Fruit fly (Drosophila melanogaster) whole organism, embryonic: ENCODE data around the gene Dis3.

Experiments
- Aef1 ChIP-seq: fragments of 200-800 bp; sonication (Bioruptor generic); IDR thresholded peaks from 3 replicates; pipeline ENCODE4 v1.3.6; 2022; ENCODE audit warnings: missing biosample characterization, missing genetic modification characterization
- Antp ChIP-seq: fragments of 200-800 bp; sonication (Bioruptor generic); optimal IDR thresholded peaks from 3 replicates; lab custom pipeline; 2016; ENCODE audit warnings: missing biosample characterization, missing genetic modification characterization
- Atf3 ChIP-seq: fragments of 200-800 bp; sonication (Bioruptor generic); optimal IDR thresholded peaks from 3 replicates; lab custom pipeline; 2016; ENCODE audit warnings: missing biosample characterization, missing genetic modification characterization
- B-H1 ChIP-seq: fragments of 200-800 bp; sonication (Bioruptor generic); IDR thresholded peaks from 3 replicates; pipeline ENCODE4 v1.3.6; 2022; ENCODE audit warnings: missing biosample characterization, missing genetic modification characterization
- Blimp-1 ChIP-seq: fragments of 200-800 bp; sonication (Bioruptor generic); optimal IDR thresholded peaks from 3 replicates; lab custom pipeline; 2018; ENCODE audit warnings: missing biosample characterization, missing genetic modification characterization, mild to moderate bottlenecking, moderate library complexity, missing genetic modification reagents
- CG10147 ChIP-seq: fragments of 200-800 bp; sonication (Bioruptor generic); optimal IDR thresholded peaks from 2 replicates; lab custom pipeline; 2019; ENCODE audit warnings: missing biosample characterization, mild to moderate bottlenecking, missing genetic modification characterization, moderate library complexity
- CG10565 ChIP-seq: fragments of 200-800 bp; sonication (Bioruptor generic); optimal IDR thresholded peaks from 3 replicates; lab custom pipeline; 2016; ENCODE audit warnings: missing biosample characterization, mild to moderate bottlenecking, missing genetic modification characterization
- CG11247 ChIP-seq: fragments of 200-800 bp; sonication (Bioruptor generic); IDR thresholded peaks from 2 replicates; pipeline ENCODE4 v1.3.6; 2022; ENCODE audit warnings: missing biosample characterization, missing genetic modification characterization
- CG11456 ChIP-seq: fragments of 200-800 bp; sonication (Bioruptor generic); IDR thresholded peaks from 3 replicates; pipeline ENCODE4 v1.3.6; 2022; ENCODE audit warnings: missing biosample characterization, missing genetic modification characterization
- CG12219 ChIP-seq: fragments of 200-800 bp; sonication (Bioruptor generic); optimal IDR thresholded peaks from 3 replicates; lab custom pipeline; 2018; ENCODE audit warnings: missing biosample characterization, mild to moderate bottlenecking, missing genetic modification characterization
- CG12659 ChIP-seq: fragments of 200-800 bp; sonication (Bioruptor generic); optimal IDR thresholded peaks from 3 replicates; lab custom pipeline; 2017; ENCODE audit warnings: mild to moderate bottlenecking, missing biosample characterization, missing genetic modification reagents, missing genetic modification characterization
- CG15601 ChIP-seq: fragments of 200-800 bp; sonication (Bioruptor generic); optimal IDR thresholded peaks from 3 replicates; lab custom pipeline; 2019; ENCODE audit warnings: missing biosample characterization, mild to moderate bottlenecking, missing genetic modification characterization, moderate library complexity
- CG16815 ChIP-seq: fragments of 200-800 bp; sonication (Bioruptor generic); optimal IDR thresholded peaks from 3 replicates; lab custom pipeline; 2017; ENCODE audit warnings: missing biosample characterization, mild to moderate bottlenecking, missing genetic modification characterization
- CG18599 ChIP-seq: fragments of 200-800 bp; sonication (Bioruptor generic); optimal IDR thresholded peaks from 3 replicates; lab custom pipeline; 2017; ENCODE audit warnings: missing biosample characterization, missing genetic modification characterization, mild to moderate bottlenecking, moderate library complexity, missing genetic modification reagents
- CG2678 ChIP-seq: fragments of 200-800 bp; sonication (Bioruptor generic); optimal IDR thresholded peaks from 3 replicates; lab custom pipeline; 2019; ENCODE audit warnings: missing biosample characterization, mild to moderate bottlenecking, missing genetic modification characterization, moderate library complexity
- CG30431 ChIP-seq: fragments of 200-800 bp; sonication (Bioruptor generic); optimal IDR thresholded peaks from 2 replicates; lab custom pipeline; 2017; ENCODE audit warnings: missing biosample characterization, missing genetic modification characterization
- CG31224 ChIP-seq: fragments of 200-800 bp; sonication (Bioruptor generic); IDR thresholded peaks from 2 replicates; pipeline ENCODE4 v1.3.6; 2022; ENCODE audit warnings: missing biosample characterization, missing genetic modification characterization
- CG31388 ChIP-seq: fragments of 200-800 bp; sonication (Bioruptor generic); optimal IDR thresholded peaks from 2 replicates; lab custom pipeline; 2016; ENCODE audit warnings: missing biosample characterization, missing genetic modification characterization
- CG32772 ChIP-seq: fragments of 200-800 bp; sonication (Bioruptor generic); IDR thresholded peaks from 2 replicates; pipeline ENCODE4 v1.3.6; 2022; ENCODE audit warnings: missing biosample characterization, missing genetic modification characterization
- CG33557 ChIP-seq: fragments of 200-800 bp; sonication (Bioruptor generic); optimal IDR thresholded peaks from 2 replicates; lab custom pipeline; 2019; ENCODE audit warnings: missing biosample characterization, mild to moderate bottlenecking, missing genetic modification characterization, moderate library complexity
- CG5180 ChIP-seq: fragments of 200-800 bp; sonication (Bioruptor generic); optimal IDR thresholded peaks from 3 replicates; lab custom pipeline; 2017; ENCODE audit warnings: missing biosample characterization, missing genetic modification characterization, mild to moderate bottlenecking, moderate library complexity, missing genetic modification reagents
- CG5245 ChIP-seq: fragments of 200-800 bp; sonication (Bioruptor generic); optimal IDR thresholded peaks from 3 replicates; lab custom pipeline; 2016; ENCODE audit warnings: missing biosample characterization, missing genetic modification characterization
- CG5953 ChIP-seq: fragments of 200-800 bp; sonication (Bioruptor generic); IDR thresholded peaks from 2 replicates; pipeline ENCODE4 v1.3.6; 2022; ENCODE audit warnings: missing biosample characterization, missing genetic modification characterization
- CG6854 ChIP-seq: fragments of 200-800 bp; sonication (Bioruptor generic); optimal IDR thresholded peaks from 3 replicates; lab custom pipeline; 2017; ENCODE audit warnings: missing biosample characterization, mild to moderate bottlenecking, missing genetic modification characterization
- CG9609 ChIP-seq: fragments of 200-800 bp; sonication (Bioruptor generic); optimal IDR thresholded peaks from 3 replicates; lab custom pipeline; 2016; ENCODE audit warnings: missing biosample characterization, missing genetic modification characterization
- CTCF ChIP-seq: fragments of 200-800 bp; sonication (Bioruptor generic); optimal IDR thresholded peaks from 2 replicates; lab custom pipeline; 2017; ENCODE audit warnings: missing biosample characterization, mild to moderate bottlenecking, missing genetic modification characterization, moderate library complexity
- Camta ChIP-seq: fragments of 200-800 bp; sonication (Bioruptor generic); optimal IDR thresholded peaks from 2 replicates; lab custom pipeline; 2016; ENCODE audit warnings: missing biosample characterization, missing genetic modification characterization
- CrebB ChIP-seq: fragments of 200-800 bp; sonication (Bioruptor generic); optimal IDR thresholded peaks from 3 replicates; lab custom pipeline; 2018; ENCODE audit warnings: missing biosample characterization, mild to moderate bottlenecking, missing genetic modification characterization
- Ets97D ChIP-seq: fragments of 200-800 bp; sonication (Bioruptor generic); optimal IDR thresholded peaks from 3 replicates; lab custom pipeline; 2016; ENCODE audit warnings: missing biosample characterization, missing genetic modification characterization
- Fer3 ChIP-seq: fragments of 200-800 bp; sonication (Bioruptor generic); optimal IDR thresholded peaks from 2 replicates; lab custom pipeline; 2018; ENCODE audit warnings: missing biosample characterization, mild to moderate bottlenecking, missing genetic modification characterization, moderate library complexity
- NC2α ChIP-seq: fragments of 200-800 bp; sonication (Bioruptor generic); optimal IDR thresholded peaks from 2 replicates; lab custom pipeline; 2016; ENCODE audit warnings: missing biosample characterization, missing genetic modification characterization
- Scr ChIP-seq: fragments of 200-800 bp; sonication (Bioruptor generic); IDR thresholded peaks from 2 replicates; pipeline ENCODE4 v1.3.6; 2022; ENCODE audit warnings: missing biosample characterization, missing genetic modification characterization; ENCODE audit not compliant: partially characterized antibody
- Sox100B ChIP-seq: fragments of 200-800 bp; sonication (Bioruptor generic); optimal IDR thresholded peaks from 3 replicates; lab custom pipeline; 2018; ENCODE audit warnings: missing biosample characterization, mild to moderate bottlenecking, missing genetic modification characterization
- Xrp1 ChIP-seq: fragments of 200-800 bp; sonication (Bioruptor generic); IDR thresholded peaks from 2 replicates; pipeline ENCODE4 v1.3.6; 2022; ENCODE audit warnings: missing biosample characterization, missing genetic modification characterization
- al ChIP-seq: fragments of 200-800 bp; sonication (Bioruptor generic); IDR thresholded peaks from 2 replicates; pipeline ENCODE4 v1.3.6; 2022; ENCODE audit warnings: missing biosample characterization, missing genetic modification characterization
- ase ChIP-seq: fragments of 200-800 bp; sonication (Bioruptor generic); IDR thresholded peaks from 3 replicates; pipeline ENCODE4 v1.3.6; 2022; ENCODE audit warnings: missing biosample characterization, missing genetic modification characterization
- crol ChIP-seq: fragments of 200-800 bp; sonication (Bioruptor generic); IDR thresholded peaks from 2 replicates; pipeline ENCODE4 v1.3.6; 2022; ENCODE audit warnings: missing biosample characterization, missing genetic modification characterization
- cwo ChIP-seq: fragments of 200-800 bp; sonication (Bioruptor generic); optimal IDR thresholded peaks from 3 replicates; lab custom pipeline; 2017; ENCODE audit warnings: missing biosample characterization, missing genetic modification characterization, mild to moderate bottlenecking, moderate library complexity, missing genetic modification reagents
- fd102C ChIP-seq: fragments of 200-800 bp; sonication (Bioruptor generic); optimal IDR thresholded peaks from 2 replicates; lab custom pipeline; 2018; ENCODE audit warnings: missing biosample characterization, mild to moderate bottlenecking, missing genetic modification characterization, moderate library complexity
- gcm ChIP-seq: fragments of 200-800 bp; sonication (Bioruptor generic); optimal IDR thresholded peaks from 2 replicates; lab custom pipeline; 2019; ENCODE audit warnings: missing biosample characterization, mild to moderate bottlenecking, missing genetic modification characterization, moderate library complexity
- grn ChIP-seq: fragments of 200-800 bp; sonication (Bioruptor generic); optimal IDR thresholded peaks from 3 replicates; lab custom pipeline; 2017; ENCODE audit warnings: missing biosample characterization, missing genetic modification characterization
- gsb ChIP-seq: fragments of 200-800 bp; sonication (Bioruptor generic); IDR thresholded peaks from 2 replicates; pipeline ENCODE4 v1.3.6; 2022; ENCODE audit warnings: missing biosample characterization, missing genetic modification characterization
- nau ChIP-seq: fragments of 200-800 bp; sonication (Bioruptor generic); optimal IDR thresholded peaks from 3 replicates; lab custom pipeline; 2017; ENCODE audit warnings: missing biosample characterization, mild to moderate bottlenecking, missing genetic modification characterization, missing genetic modification reagents
- ranshi ChIP-seq: fragments of 200-800 bp; sonication (Bioruptor generic); IDR thresholded peaks from 2 replicates; pipeline ENCODE4 v1.3.6; 2022; ENCODE audit warnings: missing biosample characterization, missing genetic modification characterization
- row ChIP-seq: fragments of 200-800 bp; sonication (Bioruptor generic); IDR thresholded peaks from 3 replicates; pipeline ENCODE4 v1.3.6; 2022; ENCODE audit warnings: missing biosample characterization, missing genetic modification characterization
- run ChIP-seq: fragments of 200-800 bp; sonication (Bioruptor generic); optimal IDR thresholded peaks from 3 replicates; lab custom pipeline; 2018; ENCODE audit warnings: missing biosample characterization, mild to moderate bottlenecking, missing genetic modification characterization
- sc ChIP-seq, 3 experiments: fragments of >200 bp in 2 of 3; fragments of 200-800 bp in 1 of 3; sonication (Bioruptor generic) in 1 of 3; optimal IDR thresholded peaks; 2 replicates in 2 of 3; 3 replicates in 1 of 3; lab custom pipeline; 2017; ENCODE audit warnings: mild to moderate bottlenecking in 1 of 3, missing biosample characterization in 1 of 3, missing genetic modification characterization in 1 of 3, missing genetic modification reagents in 1 of 3
- tx ChIP-seq: fragments of 200-800 bp; sonication (Bioruptor generic); optimal IDR thresholded peaks from 2 replicates; lab custom pipeline; 2016; ENCODE audit warnings: missing biosample characterization, missing genetic modification characterization
- yki ChIP-seq: fragments of >200 bp; optimal IDR thresholded peaks from 3 replicates; lab custom pipeline; 2018
- zf30C ChIP-seq: fragments of 200-800 bp; sonication (Bioruptor generic); optimal IDR thresholded peaks from 3 replicates; lab custom pipeline; 2018; ENCODE audit warnings: missing biosample characterization, mild to moderate bottlenecking, missing genetic modification characterization

Dis3 gene

dm6 chr3R:24348420-24349190 lies 15.4 kb downstream of the Dis3 start, which contains the start of the genes CG5746 and CG6454 (continued):
- 0 out of 2 replicates have a peak, but pooled peaks have one; percentile 40 for TF ChIP-seq ranshi (GFP tag; lab: Robert Waterston, UW)
- TF ChIP-seq cwo (GFP tag; lab: Kevin White, UChicago) = no peak
- TF ChIP-seq sc (optimal IDR thresholded peaks at IDR 0.05; lab: Kevin White, UChicago) = no peak
- no peak for TF ChIP-seq sc (GFP tag; optimal IDR thresholded peaks at IDR 0.05; lab: Kevin White, UChicago)
- no peak for TF ChIP-seq gcm (GFP tag; lab: Kevin White, UChicago)
- no peak for TF ChIP-seq CTCF (GFP tag; lab: Kevin White, UChicago)
- TF ChIP-seq NC2α = peak; percentile 29
- TF ChIP-seq Atf3 (GFP tag; lab: Kevin White, UChicago) = peak; percentile 18
- TF ChIP-seq fd102C = no peak
- peak; percentile 44 for TF ChIP-seq al (GFP tag; lab: Robert Waterston, UW)
- no peak for TF ChIP-seq CG5953 (GFP tag; lab: Robert Waterston, UW)
- TF ChIP-seq gsb (GFP tag; lab: Robert Waterston, UW) = no peak
- TF ChIP-seq CrebB (tag; lab: Kevin White, UChicago) = no peak
- TF ChIP-seq zf30C (GFP tag; lab: Kevin White, UChicago) = no peak
- no peak for TF ChIP-seq Blimp-1 (GFP tag; lab: Kevin White, UChicago)
- no peak; the same call in 1 of the 2 replicates for TF ChIP-seq CG32772
- no peak for TF ChIP-seq Scr (GFP tag; lab: Robert Waterston, UW)
- peak; percentile 18 for TF ChIP-seq Camta
- no peak for TF ChIP-seq CG5180 (GFP tag; lab: Kevin White, UChicago)
- TF ChIP-seq Sox100B (GFP tag; lab: Kevin White, UChicago) = no peak
- TF ChIP-seq Aef1 (GFP tag; lab: Robert Waterston, UW) = peak; percentile 50; the same call in 2 of the 3 replicates
- TF ChIP-seq CG11456 (GFP tag; lab: Robert Waterston, UW) = no peak
- TF ChIP-seq CG12219 (GFP tag; lab: Kevin White, UChicago) = no peak
- peak; percentile 35; the same call in 1 of the 2 replicates for TF ChIP-seq Xrp1 (GFP tag; lab: Robert Waterston, UW)
- no peak for TF ChIP-seq run (tag; lab: Kevin White, UChicago)
- peak; percentile 83 for TF ChIP-seq CG12659 (GFP tag; lab: Kevin White, UChicago)
- peak; percentile 42 for TF ChIP-seq CG11247 (GFP tag; lab: Robert Waterston, UW)
- peak; percentile 28 for TF ChIP-seq CG5245 (GFP tag; lab: Kevin White, UChicago)
- TF ChIP-seq B-H1 (GFP tag; lab: Robert Waterston, UW) = no peak
- peak; percentile 43 for TF ChIP-seq tx
- TF ChIP-seq Fer3 (tag; lab: Kevin White, UChicago) = no peak
- no peak for TF ChIP-seq yki (lab: Kevin White, UChicago)
- peak; percentile 11 for TF ChIP-seq Antp (GFP tag; lab: Kevin White, UChicago)
- no peak for TF ChIP-seq crol (GFP tag; lab: Robert Waterston, UW)
- TF ChIP-seq CG10147 (GFP tag; lab: Kevin White, UChicago) = no peak
- no peak for TF ChIP-seq CG18599 (GFP tag; lab: Kevin White, UChicago)
- TF ChIP-seq CG16815 (GFP tag; lab: Kevin White, UChicago) = peak; percentile 43
- TF ChIP-seq CG10565 (GFP tag; lab: Kevin White, UChicago) = no peak
- TF ChIP-seq CG15601 (tag; lab: Kevin White, UChicago) = no peak
- peak; percentile 73 for TF ChIP-seq CG9609
- TF ChIP-seq CG6854 (GFP tag; lab: Kevin White, UChicago) = no peak
- TF ChIP-seq CG2678 = no peak
- TF ChIP-seq row (GFP tag; lab: Robert Waterston, UW) = peak; percentile 76
- no peak for TF ChIP-seq CG31388 (GFP tag; lab: Kevin White, UChicago)
- TF ChIP-seq nau (GFP tag; lab: Kevin White, UChicago) = no peak
- TF ChIP-seq CG30431 (GFP tag; lab: Kevin White, UChicago) = no peak
- TF ChIP-seq ase (GFP tag; lab: Robert Waterston, UW) = no peak
- no peak; the same call in 1 of the 2 replicates for TF ChIP-seq CG31224
- TF ChIP-seq Ets97D (GFP tag; lab: Kevin White, UChicago) = peak; percentile 68
- peak; percentile 44 for TF ChIP-seq CG33557
- no peak for TF ChIP-seq grn (GFP tag; lab: Kevin White, UChicago)
